Fruit fly (Drosophila melanogaster) whole organism, embryonic: Measurements from ENCODE around the gene CG3071.
A peak's percentile ranks its signal among the peaks of the same experiment; 100 is the strongest.

Experiments
- Blimp-1 ChIP-seq: fragments of 200-800 bp; sonication (Bioruptor generic); optimal IDR thresholded peaks from 3 replicates; lab custom pipeline; 2018; ENCODE audit warnings: missing biosample characterization, missing genetic modification characterization, mild to moderate bottlenecking, moderate library complexity, missing genetic modification reagents
- CG10979 ChIP-seq: fragments of 200-800 bp; sonication (Bioruptor generic); optimal IDR thresholded peaks from 2 replicates; lab custom pipeline; 2018; ENCODE audit warnings: missing biosample characterization, mild to moderate bottlenecking, missing genetic modification characterization, moderate library complexity
- CG12299 ChIP-seq: fragments of 200-800 bp; sonication (Bioruptor generic); optimal IDR thresholded peaks from 2 replicates; lab custom pipeline; 2018; ENCODE audit warnings: missing biosample characterization, mild to moderate bottlenecking, missing genetic modification characterization
- CG14441 ChIP-seq: fragments of 200-800 bp; sonication (Bioruptor generic); IDR thresholded peaks from 2 replicates; pipeline ENCODE4 v1.3.6; 2022; ENCODE audit warnings: missing biosample characterization, missing genetic modification characterization
- CG15514 ChIP-seq: fragments of 200-800 bp; sonication (Bioruptor generic); optimal IDR thresholded peaks from 3 replicates; lab custom pipeline; 2017; ENCODE audit warnings: missing biosample characterization, missing genetic modification characterization, mild to moderate bottlenecking, moderate library complexity, missing genetic modification reagents
- CG17328 ChIP-seq: fragments of 200-800 bp; sonication (Bioruptor generic); IDR thresholded peaks from 2 replicates; pipeline ENCODE4 v1.3.6; 2022; ENCODE audit warnings: missing biosample characterization, missing genetic modification characterization
- CG17385 ChIP-seq: fragments of 200-800 bp; sonication (Bioruptor generic); optimal IDR thresholded peaks from 3 replicates; lab custom pipeline; 2018; ENCODE audit warnings: missing biosample characterization, mild to moderate bottlenecking, missing genetic modification characterization
- CG2199 ChIP-seq: fragments of 200-800 bp; sonication (Bioruptor generic); IDR thresholded peaks from 3 replicates; pipeline ENCODE4 v1.3.6; 2022; ENCODE audit warnings: missing biosample characterization, missing genetic modification characterization
- CG2678 ChIP-seq: fragments of 200-800 bp; sonication (Bioruptor generic); optimal IDR thresholded peaks from 3 replicates; lab custom pipeline; 2019; ENCODE audit warnings: missing biosample characterization, mild to moderate bottlenecking, missing genetic modification characterization, moderate library complexity
- CG2889 ChIP-seq: fragments of 200-800 bp; sonication (Bioruptor generic); IDR thresholded peaks from 3 replicates; pipeline ENCODE4 v1.3.6; 2022; ENCODE audit warnings: missing biosample characterization, missing genetic modification characterization
- CG3163 ChIP-seq: fragments of 200-800 bp; sonication (Bioruptor generic); optimal IDR thresholded peaks from 3 replicates; lab custom pipeline; 2016; ENCODE audit warnings: missing biosample characterization, missing genetic modification characterization
- CG4360 ChIP-seq: fragments of 200-800 bp; sonication (Bioruptor generic); IDR thresholded peaks from 2 replicates; pipeline ENCODE4 v1.3.6; 2022; ENCODE audit warnings: missing biosample characterization, missing genetic modification characterization
- CG6813 ChIP-seq: fragments of 200-800 bp; sonication (Bioruptor generic); optimal IDR thresholded peaks from 2 replicates; lab custom pipeline; 2017; ENCODE audit warnings: missing biosample characterization, missing genetic modification characterization, mild to moderate bottlenecking, moderate library complexity, missing genetic modification reagents
- CG8359 ChIP-seq: fragments of 200-800 bp; sonication (Bioruptor generic); optimal IDR thresholded peaks from 2 replicates; lab custom pipeline; 2017; ENCODE audit warnings: missing biosample characterization, mild to moderate bottlenecking, missing genetic modification characterization, borderline replicate concordance
- CG8765 ChIP-seq: fragments of 200-800 bp; sonication (Bioruptor generic); IDR thresholded peaks from 2 replicates; pipeline ENCODE4 v1.3.6; 2022; ENCODE audit warnings: missing biosample characterization, missing genetic modification characterization
- D ChIP-seq, 2 experiments: fragments of 200-800 bp in 1 of 2; fragments of >200 bp in 1 of 2; sonication (Bioruptor generic) in 1 of 2; optimal IDR thresholded peaks; 2 replicates in 1 of 2; 3 replicates in 1 of 2; lab custom pipeline; 2017; ENCODE audit warnings: mild to moderate bottlenecking in 1 of 2, missing biosample characterization in 1 of 2, missing genetic modification characterization in 1 of 2, missing genetic modification reagents in 1 of 2
- Doc2 ChIP-seq: fragments of 200-800 bp; sonication (Bioruptor generic); IDR thresholded peaks from 2 replicates; pipeline ENCODE4 v1.3.6; 2022; ENCODE audit warnings: missing biosample characterization, missing genetic modification characterization
- Gsc ChIP-seq: fragments of 200-800 bp; sonication (Bioruptor generic); IDR thresholded peaks from 2 replicates; pipeline ENCODE4 v1.3.6; 2022; ENCODE audit warnings: missing biosample characterization, missing genetic modification characterization
- HLH3B ChIP-seq: fragments of 200-800 bp; sonication (Bioruptor generic); IDR thresholded peaks from 2 replicates; pipeline ENCODE4 v1.3.6; 2022; ENCODE audit warnings: missing biosample characterization, missing genetic modification characterization
- HLHmδ ChIP-seq: fragments of 200-800 bp; sonication (Bioruptor generic); optimal IDR thresholded peaks from 2 replicates; lab custom pipeline; 2018; ENCODE audit warnings: missing biosample characterization, mild to moderate bottlenecking, missing genetic modification characterization, moderate library complexity
- HmgD ChIP-seq: fragments of 200-800 bp; sonication (Bioruptor generic); optimal IDR thresholded peaks from 3 replicates; lab custom pipeline; 2016; ENCODE audit warnings: missing biosample characterization, missing genetic modification characterization
- Hr51 ChIP-seq, 2 experiments: fragments of 200-800 bp; sonication (Bioruptor generic); optimal IDR thresholded peaks; 2 replicates in 1 of 2; 3 replicates in 1 of 2; lab custom pipeline; 2016 to 2018; ENCODE audit warnings: missing biosample characterization in 2 of 2, missing genetic modification characterization in 2 of 2, mild to moderate bottlenecking in 1 of 2, moderate library complexity in 1 of 2
- NK7.1 ChIP-seq: fragments of 200-800 bp; sonication (Bioruptor generic); optimal IDR thresholded peaks from 3 replicates; lab custom pipeline; 2016; ENCODE audit warnings: missing biosample characterization, missing genetic modification characterization
- Side ChIP-seq: fragments of 200-800 bp; sonication (Bioruptor generic); optimal IDR thresholded peaks from 2 replicates; lab custom pipeline; 2016; ENCODE audit warnings: missing biosample characterization, missing genetic modification characterization
- Trl ChIP-seq, 3 experiments: fragments of >200 bp in 2 of 3; fragments of 200-800 bp in 1 of 3; sonication (Bioruptor generic) in 1 of 3; optimal IDR thresholded peaks; 2 replicates in 1 of 3; 3 replicates in 2 of 3; lab custom pipeline; 2016 to 2017; ENCODE audit warnings: missing biosample characterization in 1 of 3, missing genetic modification characterization in 1 of 3
- Xrp1 ChIP-seq: fragments of 200-800 bp; sonication (Bioruptor generic); IDR thresholded peaks from 2 replicates; pipeline ENCODE4 v1.3.6; 2022; ENCODE audit warnings: missing biosample characterization, missing genetic modification characterization
- amos ChIP-seq: fragments of 200-800 bp; sonication (Bioruptor generic); IDR thresholded peaks from 2 replicates; pipeline ENCODE4 v1.3.6; 2022; ENCODE audit warnings: missing biosample characterization, missing genetic modification characterization; ENCODE audit not compliant: partially characterized antibody
- cato ChIP-seq: fragments of 200-800 bp; sonication (Bioruptor generic); optimal IDR thresholded peaks from 2 replicates; lab custom pipeline; 2016; ENCODE audit warnings: missing biosample characterization, missing genetic modification characterization, borderline replicate concordance
- cg ChIP-seq: fragments of 200-800 bp; sonication (Bioruptor generic); optimal IDR thresholded peaks from 3 replicates; lab custom pipeline; 2019; ENCODE audit warnings: missing biosample characterization, mild to moderate bottlenecking, missing genetic modification characterization, moderate library complexity
- chinmo ChIP-seq: fragments of 200-800 bp; sonication (Bioruptor generic); IDR thresholded peaks from 4 replicates; pipeline ENCODE4 v1.3.6; 2022; ENCODE audit warnings: missing biosample characterization, missing genetic modification characterization; ENCODE audit not compliant: partially characterized antibody
- crol ChIP-seq: fragments of 200-800 bp; sonication (Bioruptor generic); IDR thresholded peaks from 2 replicates; pipeline ENCODE4 v1.3.6; 2022; ENCODE audit warnings: missing biosample characterization, missing genetic modification characterization
- ems ChIP-seq: fragments of 200-800 bp; sonication (Bioruptor generic); optimal IDR thresholded peaks from 3 replicates; lab custom pipeline; 2016; ENCODE audit warnings: missing biosample characterization, missing genetic modification characterization
- eve ChIP-seq, 2 experiments: fragments of >200 bp; optimal IDR thresholded peaks; 2 replicates each; lab custom pipeline; 2017; ENCODE audit warnings: missing biosample characterization in 2 of 2, missing genetic modification characterization in 2 of 2
- exex ChIP-seq: fragments of 200-800 bp; sonication (Bioruptor generic); optimal IDR thresholded peaks from 4 replicates; lab custom pipeline; 2018; ENCODE audit warnings: missing biosample characterization, mild to moderate bottlenecking, missing genetic modification characterization, moderate library complexity
- fd64A ChIP-seq: fragments of 200-800 bp; sonication (Bioruptor generic); optimal IDR thresholded peaks from 3 replicates; lab custom pipeline; 2018; ENCODE audit warnings: missing biosample characterization, mild to moderate bottlenecking, missing genetic modification characterization
- grau ChIP-seq: fragments of 200-800 bp; optimal IDR thresholded peaks from 3 replicates; lab custom pipeline; 2019; ENCODE audit warnings: missing biosample characterization, mild to moderate bottlenecking, missing genetic modification characterization, moderate library complexity
- gsb-n ChIP-seq: fragments of 200-800 bp; sonication (Bioruptor generic); optimal IDR thresholded peaks from 3 replicates; lab custom pipeline; 2018; ENCODE audit warnings: missing biosample characterization, mild to moderate bottlenecking, missing genetic modification characterization
- her ChIP-seq: fragments of 200-800 bp; sonication (Bioruptor generic); optimal IDR thresholded peaks from 2 replicates; lab custom pipeline; 2016; ENCODE audit warnings: missing biosample characterization, missing genetic modification characterization
- kni ChIP-seq: fragments of 200-800 bp; sonication (Bioruptor generic); optimal IDR thresholded peaks from 3 replicates; lab custom pipeline; 2017; ENCODE audit warnings: mild to moderate bottlenecking, missing biosample characterization, missing genetic modification reagents, missing genetic modification characterization
- lab ChIP-seq: fragments of 200-800 bp; sonication (Bioruptor generic); optimal IDR thresholded peaks from 3 replicates; lab custom pipeline; 2017; ENCODE audit warnings: missing biosample characterization, missing genetic modification characterization, mild to moderate bottlenecking, moderate library complexity, missing genetic modification reagents
- mirr ChIP-seq: fragments of 200-800 bp; sonication (Bioruptor generic); optimal IDR thresholded peaks from 3 replicates; lab custom pipeline; 2018; ENCODE audit warnings: missing biosample characterization, mild to moderate bottlenecking, missing genetic modification characterization
- nmo ChIP-seq: fragments of 200-800 bp; sonication (Bioruptor generic); optimal IDR thresholded peaks from 2 replicates; lab custom pipeline; 2018; ENCODE audit warnings: missing biosample characterization, mild to moderate bottlenecking, missing genetic modification characterization, moderate library complexity
- otp ChIP-seq: fragments of 200-800 bp; sonication (Bioruptor generic); IDR thresholded peaks from 3 replicates; pipeline ENCODE4, ENCODE4 v1.3.6; 2022; ENCODE audit warnings: missing biosample characterization, missing genetic modification characterization
- sd ChIP-seq: fragments of 200-800 bp; sonication (Bioruptor generic); optimal IDR thresholded peaks from 3 replicates; lab custom pipeline; 2018; ENCODE audit warnings: missing biosample characterization, mild to moderate bottlenecking, missing genetic modification characterization, moderate library complexity
- zen ChIP-seq: fragments of 200-800 bp; sonication (Bioruptor generic); optimal IDR thresholded peaks from 3 replicates; lab custom pipeline; 2018; ENCODE audit warnings: missing biosample characterization, mild to moderate bottlenecking, missing genetic modification characterization, moderate library complexity
- zen2 ChIP-seq: fragments of 200-800 bp; sonication (Bioruptor generic); IDR thresholded peaks from 3 replicates; pipeline ENCODE4 v1.3.6; 2022; ENCODE audit warnings: missing biosample characterization, missing genetic modification characterization; ENCODE audit not compliant: partially characterized antibody

CG3071 gene

DNA sequence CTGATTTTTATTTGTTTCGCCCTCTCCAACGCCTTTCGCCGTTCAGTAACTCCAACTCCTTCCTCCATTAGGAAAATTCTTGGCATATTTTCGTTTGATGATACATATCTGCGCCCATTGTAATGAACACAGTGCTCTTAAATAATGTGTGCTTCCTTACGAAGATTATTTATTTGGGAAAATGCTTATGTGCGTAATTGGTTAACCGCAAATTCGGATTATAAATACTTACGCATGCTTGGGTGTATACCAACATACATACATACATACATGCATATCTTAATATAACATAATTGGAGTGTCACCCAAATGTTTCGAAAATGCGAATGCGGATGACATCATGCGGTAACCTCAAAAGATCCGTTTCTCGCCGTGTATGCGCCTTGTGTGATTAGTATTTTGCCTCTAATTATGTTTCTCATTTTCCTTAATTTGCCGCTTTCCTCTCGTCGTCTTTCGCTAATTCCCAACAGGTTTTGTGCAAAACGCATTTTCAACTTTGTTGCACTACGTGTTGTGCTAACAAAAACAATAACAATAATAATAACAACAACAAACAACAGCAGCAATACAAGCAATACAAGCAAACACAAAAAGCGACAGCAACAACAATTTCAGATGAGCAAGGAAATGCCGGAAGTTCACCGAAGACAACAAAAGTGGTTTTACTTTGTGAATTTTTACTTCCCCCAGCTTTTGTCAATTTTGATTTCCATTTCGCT lies 42.0 kb downstream of the CG3071 start (continued):
- TF ChIP-seq Trl (optimal IDR thresholded peaks at IDR 0.05; lab: Kevin White, UChicago) (no peak), Trl (GFP tag; optimal IDR thresholded peaks at IDR 0.05; lab: Kevin White, UChicago) (no peak), CG4360 (peak; percentile 58), grau (tag; lab: Kevin White, UChicago) (peak; percentile 14), CG14441 (GFP tag; lab: Robert Waterston, UW) (no peak), Hr51 (GFP tag; optimal IDR thresholded peaks at IDR 0.05; lab: Kevin White, UChicago) (peak in 1 of 2 experiments; percentile 5), CG15514 (no peak)
- TF ChIP-seq, all 482 proteins: peak for 16

DNA sequence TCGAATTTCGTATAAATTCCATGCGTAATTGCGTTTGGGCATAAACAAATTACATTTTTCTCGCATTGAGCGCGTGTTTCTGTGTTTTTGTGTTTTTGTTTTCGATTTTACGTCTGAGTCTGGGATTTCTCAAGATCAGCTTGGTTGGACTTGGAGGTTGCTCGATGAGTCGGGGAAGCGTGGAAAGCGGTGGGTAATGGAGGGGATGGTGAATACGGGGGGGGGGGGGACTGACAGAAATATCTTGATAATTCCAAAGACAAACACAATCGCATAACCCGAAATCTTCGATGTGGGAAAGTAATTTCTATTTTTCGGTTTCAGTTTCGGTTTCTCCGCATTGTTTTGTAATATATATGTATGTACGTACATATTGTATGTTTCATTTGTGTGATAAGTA lies 42.6 kb downstream of the CG3071 start:
- no peak for TF ChIP-seq mirr (GFP tag; lab: Kevin White, UChicago)
- no peak for TF ChIP-seq zen (tag; lab: Kevin White, UChicago)
- no peak for TF ChIP-seq CG12299 (tag; lab: Kevin White, UChicago)
- no peak for TF ChIP-seq ems (GFP tag; lab: Kevin White, UChicago)
- 0 out of 3 replicates have a peak, but pooled peaks have one; percentile 30 for TF ChIP-seq CG2199
- peak; percentile 62; the same call in 1 of the 3 replicates for TF ChIP-seq otp (GFP tag; lab: Robert Waterston, UW)
- TF ChIP-seq CG17328 (GFP tag; lab: Robert Waterston, UW): no peak
- TF ChIP-seq Xrp1: 0 out of 2 replicates have a peak, but pooled peaks have one; percentile 5
- peak; percentile 78 for TF ChIP-seq sd (tag; lab: Kevin White, UChicago)
- TF ChIP-seq HLH3B (GFP tag; lab: Robert Waterston, UW): no peak
- no peak for TF ChIP-seq NK7.1 (GFP tag; lab: Kevin White, UChicago)
- TF ChIP-seq D (optimal IDR thresholded peaks at IDR 0.05; lab: Kevin White, UChicago): no peak
- no peak for TF ChIP-seq D (GFP tag; optimal IDR thresholded peaks at IDR 0.05; lab: Kevin White, UChicago)
- no peak for TF ChIP-seq Trl (optimal IDR thresholded peaks at IDR 0.05; lab: Kevin White, UChicago)
- TF ChIP-seq Trl (GFP tag; optimal IDR thresholded peaks at IDR 0.05; lab: Kevin White, UChicago): no peak
- no peak for TF ChIP-seq cato (GFP tag; lab: Kevin White, UChicago)
- TF ChIP-seq CG2678: no peak
- TF ChIP-seq exex (tag; lab: Kevin White, UChicago): no peak
- TF ChIP-seq CG8765: no peak
- TF ChIP-seq CG6813 (GFP tag; lab: Kevin White, UChicago): no peak
- TF ChIP-seq amos: no peak
- TF ChIP-seq Doc2 (GFP tag; lab: Robert Waterston, UW): no peak
- TF ChIP-seq cg (GFP tag; lab: Kevin White, UChicago): no peak
- no peak for TF ChIP-seq her (GFP tag; lab: Kevin White, UChicago)
- TF ChIP-seq Gsc (GFP tag; lab: Robert Waterston, UW): no peak
- TF ChIP-seq chinmo (GFP tag; lab: Robert Waterston, UW): no peak
- TF ChIP-seq CG10979 (tag; lab: Kevin White, UChicago): no peak
- peak; percentile 56 for TF ChIP-seq Blimp-1 (GFP tag; lab: Kevin White, UChicago)
- TF ChIP-seq nmo (GFP tag; lab: Kevin White, UChicago): no peak
- TF ChIP-seq gsb-n (tag; lab: Kevin White, UChicago): no peak
- TF ChIP-seq HmgD (GFP tag; lab: Kevin White, UChicago): no peak
- no peak for TF ChIP-seq CG8359 (GFP tag; lab: Kevin White, UChicago)
- no peak for TF ChIP-seq fd64A (GFP tag; lab: Kevin White, UChicago)
- TF ChIP-seq Side: no peak
- no peak for TF ChIP-seq lab (GFP tag; lab: Kevin White, UChicago)
- peak in 1 of 2 experiments; percentile 2 for TF ChIP-seq eve (GFP tag; optimal IDR thresholded peaks at IDR 0.05; lab: Kevin White, UChicago)
- no peak for TF ChIP-seq zen2 (GFP tag; lab: Robert Waterston, UW)
- TF ChIP-seq CG2889 (GFP tag; lab: Robert Waterston, UW): no peak
- no peak for TF ChIP-seq HLHmδ (GFP tag; lab: Kevin White, UChicago)
- peak; percentile 84 for TF ChIP-seq crol (GFP tag; lab: Robert Waterston, UW)
- no peak for TF ChIP-seq kni (GFP tag; lab: Kevin White, UChicago)
- TF ChIP-seq CG17385 (GFP tag; lab: Kevin White, UChicago): no peak
- TF ChIP-seq CG3163: no peak
